Worm (Caenorhabditis elegans): ENCODE results near the gene madd-2.

DNA sequence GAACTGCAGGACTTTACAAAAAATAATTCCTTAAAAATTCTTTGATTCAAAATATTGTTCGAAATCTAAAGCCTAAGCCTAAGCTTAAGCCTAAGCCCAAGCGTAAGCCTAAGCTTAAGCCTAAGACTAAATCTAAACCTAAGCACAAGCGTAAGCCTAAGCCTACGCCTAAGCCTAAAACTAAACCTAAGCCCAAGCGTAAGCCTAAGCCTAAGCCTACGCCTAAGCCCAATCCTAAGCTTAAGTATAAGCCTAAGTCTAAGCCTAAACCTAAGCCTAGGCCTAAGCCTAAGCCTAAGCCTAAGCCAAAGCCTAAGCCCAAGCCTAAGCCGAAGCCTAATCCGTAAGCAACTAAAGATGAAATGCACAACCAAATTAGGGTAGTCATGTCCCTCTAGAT lies 4.7 kb downstream of the madd-2 start:
- no peak for TF ChIP-seq pha-4 (tag; optimal IDR thresholded peaks at IDR 0.05)
- no peak for TF ChIP-seq sox-4 (tag; optimal IDR thresholded peaks at IDR 0.05)
- no peak for TF ChIP-seq pqm-1 (tag; optimal IDR thresholded peaks at IDR 0.05)
- TF ChIP-seq ama-1 (optimal IDR thresholded peaks at IDR 0.05), result no peak
- no peak for TF ChIP-seq ceh-45 (GFP tag; IDR thresholded peaks at IDR 0.05)
- TF ChIP-seq K09A11.1 (tag; optimal IDR thresholded peaks at IDR 0.05; ENCODE audit: insufficient read depth), result no peak
- TF ChIP-seq odd-2 (tag; optimal IDR thresholded peaks at IDR 0.05), result no peak
- TF ChIP-seq F13H6.1 (tag; optimal IDR thresholded peaks at IDR 0.05), result no peak
- TF ChIP-seq nhr-11 (tag; optimal IDR thresholded peaks at IDR 0.05), result no peak
- no peak for TF ChIP-seq ceh-48 (tag; optimal IDR thresholded peaks at IDR 0.05)
